Fruit fly (Drosophila melanogaster) whole organism, embryonic: Measurements from ENCODE around the gene CG33191.

Experiments
- Antp ChIP-seq: fragments of 200-800 bp; sonication (Bioruptor generic); optimal IDR thresholded peaks from 3 replicates; lab custom pipeline; 2016; ENCODE audit warnings: missing biosample characterization, missing genetic modification characterization
- CG10147 ChIP-seq: fragments of 200-800 bp; sonication (Bioruptor generic); optimal IDR thresholded peaks from 2 replicates; lab custom pipeline; 2019; ENCODE audit warnings: missing biosample characterization, mild to moderate bottlenecking, missing genetic modification characterization, moderate library complexity
- CG10543 ChIP-seq: fragments of 200-800 bp; sonication (Bioruptor generic); optimal IDR thresholded peaks from 3 replicates; lab custom pipeline; 2017; ENCODE audit warnings: missing biosample characterization, mild to moderate bottlenecking, missing genetic modification characterization, moderate library complexity
- CG1233 ChIP-seq: fragments of 200-800 bp; sonication (Bioruptor generic); optimal IDR thresholded peaks from 4 replicates; lab custom pipeline; 2018; ENCODE audit warnings: missing biosample characterization, mild to moderate bottlenecking, missing genetic modification characterization
- CG12769 ChIP-seq: fragments of 200-800 bp; sonication (Bioruptor generic); optimal IDR thresholded peaks from 2 replicates; lab custom pipeline; 2019; ENCODE audit warnings: missing biosample characterization, mild to moderate bottlenecking, missing genetic modification characterization, moderate library complexity
- CG13894 ChIP-seq: fragments of 200-800 bp; sonication (Bioruptor generic); optimal IDR thresholded peaks from 3 replicates; lab custom pipeline; 2018; ENCODE audit warnings: missing biosample characterization, mild to moderate bottlenecking, missing genetic modification characterization, moderate library complexity
- CG17568 ChIP-seq: fragments of 200-800 bp; sonication (Bioruptor generic); optimal IDR thresholded peaks from 2 replicates; lab custom pipeline; 2018; ENCODE audit warnings: missing biosample characterization, mild to moderate bottlenecking, missing genetic modification characterization, moderate library complexity
- CG18599 ChIP-seq: fragments of 200-800 bp; sonication (Bioruptor generic); optimal IDR thresholded peaks from 3 replicates; lab custom pipeline; 2017; ENCODE audit warnings: missing biosample characterization, missing genetic modification characterization, mild to moderate bottlenecking, moderate library complexity, missing genetic modification reagents
- CG2199 ChIP-seq: fragments of 200-800 bp; sonication (Bioruptor generic); IDR thresholded peaks from 3 replicates; pipeline ENCODE4 v1.3.6; 2022; ENCODE audit warnings: missing biosample characterization, missing genetic modification characterization
- CG30020 ChIP-seq: fragments of 200-800 bp; optimal IDR thresholded peaks from 2 replicates; lab custom pipeline; 2019; ENCODE audit warnings: missing biosample characterization, mild to moderate bottlenecking, missing genetic modification characterization, moderate library complexity
- CG31441 ChIP-seq: fragments of 200-800 bp; sonication (Bioruptor generic); IDR thresholded peaks from 2 replicates; pipeline ENCODE4 v1.3.6; 2022; ENCODE audit warnings: missing biosample characterization, missing genetic modification characterization
- CG34376 ChIP-seq: fragments of 200-800 bp; sonication (Bioruptor generic); optimal IDR thresholded peaks from 2 replicates; lab custom pipeline; 2018; ENCODE audit warnings: missing biosample characterization, mild to moderate bottlenecking, missing genetic modification characterization
- CG3847 ChIP-seq: fragments of 200-800 bp; sonication (Bioruptor generic); IDR thresholded peaks from 2 replicates; pipeline ENCODE4 v1.3.6; 2022; ENCODE audit warnings: missing biosample characterization, missing genetic modification characterization
- CG4424 ChIP-seq: fragments of 200-800 bp; sonication (Bioruptor generic); optimal IDR thresholded peaks from 3 replicates; lab custom pipeline; 2016; ENCODE audit warnings: missing biosample characterization, missing genetic modification characterization
- CG4617 ChIP-seq: fragments of 200-800 bp; sonication (Bioruptor generic); optimal IDR thresholded peaks from 3 replicates; lab custom pipeline; 2016; ENCODE audit warnings: missing biosample characterization, missing genetic modification characterization, borderline replicate concordance
- CG6765 ChIP-seq: fragments of 200-800 bp; sonication (Bioruptor generic); optimal IDR thresholded peaks from 3 replicates; lab custom pipeline; 2017; ENCODE audit warnings: missing biosample characterization, mild to moderate bottlenecking, missing genetic modification characterization
- CG7987 ChIP-seq: fragments of 200-800 bp; sonication (Bioruptor generic); optimal IDR thresholded peaks from 2 replicates; lab custom pipeline; 2018; ENCODE audit warnings: missing biosample characterization, mild to moderate bottlenecking, missing genetic modification characterization, moderate library complexity
- CG8290 ChIP-seq, 3 experiments: fragments of 200-800 bp; sonication (Bioruptor generic); optimal IDR thresholded peaks; 2 replicates each; lab custom pipeline; 2016 to 2019; ENCODE audit warnings: missing biosample characterization in 3 of 3, missing genetic modification characterization in 3 of 3, mild to moderate bottlenecking in 2 of 3, moderate library complexity in 1 of 3
- CG9727 ChIP-seq: fragments of 200-800 bp; sonication (Bioruptor generic); optimal IDR thresholded peaks from 3 replicates; lab custom pipeline; 2017; ENCODE audit warnings: missing biosample characterization, mild to moderate bottlenecking, missing genetic modification characterization
- CG9932 ChIP-seq: fragments of 200-800 bp; sonication (Bioruptor generic); IDR thresholded peaks from 2 replicates; pipeline ENCODE4 v1.3.6; 2022; ENCODE audit warnings: missing biosample characterization, missing genetic modification characterization
- Dbx ChIP-seq: fragments of 200-800 bp; sonication (Bioruptor generic); IDR thresholded peaks from 3 replicates; pipeline ENCODE4 v1.3.6; 2022; ENCODE audit warnings: missing biosample characterization, missing genetic modification characterization
- Fer1 ChIP-seq: fragments of 200-800 bp; sonication (Bioruptor generic); optimal IDR thresholded peaks from 2 replicates; lab custom pipeline; 2017; ENCODE audit warnings: missing biosample characterization, mild to moderate bottlenecking, missing genetic modification characterization
- Hmr ChIP-seq: fragments of 200-800 bp; sonication (Bioruptor generic); optimal IDR thresholded peaks from 3 replicates; lab custom pipeline; 2017; ENCODE audit warnings: mild to moderate bottlenecking, missing biosample characterization, missing genetic modification reagents, missing genetic modification characterization
- NFAT ChIP-seq: fragments of 200-800 bp; sonication (Bioruptor generic); IDR thresholded peaks from 2 replicates; pipeline ENCODE4 v1.3.6; 2022; ENCODE audit warnings: missing biosample characterization, missing genetic modification characterization
- Rfx ChIP-seq: fragments of 200-800 bp; sonication (Bioruptor generic); IDR thresholded peaks from 2 replicates; pipeline ENCODE4 v1.3.6; 2022; ENCODE audit warnings: missing biosample characterization, missing genetic modification characterization
- Vsx1 ChIP-seq: fragments of 200-800 bp; sonication (Bioruptor generic); optimal IDR thresholded peaks from 2 replicates; lab custom pipeline; 2017; ENCODE audit warnings: missing biosample characterization, mild to moderate bottlenecking, missing genetic modification characterization, missing genetic modification reagents
- Xrp1 ChIP-seq: fragments of 200-800 bp; sonication (Bioruptor generic); IDR thresholded peaks from 2 replicates; pipeline ENCODE4 v1.3.6; 2022; ENCODE audit warnings: missing biosample characterization, missing genetic modification characterization
- abd-A ChIP-seq: fragments of 200-800 bp; sonication (Bioruptor generic); optimal IDR thresholded peaks from 3 replicates; lab custom pipeline; 2019; ENCODE audit warnings: missing biosample characterization, mild to moderate bottlenecking, missing genetic modification characterization, moderate library complexity
- bigmax ChIP-seq: fragments of 200-800 bp; sonication (Bioruptor generic); optimal IDR thresholded peaks from 2 replicates; lab custom pipeline; 2018; ENCODE audit warnings: missing biosample characterization, mild to moderate bottlenecking, missing genetic modification characterization
- caup ChIP-seq: fragments of 200-800 bp; sonication (Bioruptor generic); optimal IDR thresholded peaks from 3 replicates; lab custom pipeline; 2017; ENCODE audit warnings: missing biosample characterization, mild to moderate bottlenecking, missing genetic modification characterization, moderate library complexity; ENCODE audit not compliant: severe bottlenecking
- chinmo ChIP-seq: fragments of 200-800 bp; sonication (Bioruptor generic); IDR thresholded peaks from 4 replicates; pipeline ENCODE4 v1.3.6; 2022; ENCODE audit warnings: missing biosample characterization, missing genetic modification characterization; ENCODE audit not compliant: partially characterized antibody
- chm ChIP-seq: fragments of 200-800 bp; sonication (Bioruptor generic); IDR thresholded peaks from 2 replicates; pipeline ENCODE4 v1.3.6; 2022; ENCODE audit warnings: missing biosample characterization, missing genetic modification characterization
- ham ChIP-seq: fragments of 200-800 bp; sonication (Bioruptor generic); IDR thresholded peaks from 2 replicates; pipeline ENCODE4 v1.3.6; 2022; ENCODE audit warnings: missing biosample characterization, missing genetic modification characterization
- hb ChIP-seq: fragments of 200-800 bp; sonication (Bioruptor generic); IDR thresholded peaks from 3 replicates; pipeline ENCODE4 v1.3.6; 2022; ENCODE audit warnings: missing biosample characterization, missing genetic modification characterization; ENCODE audit not compliant: partially characterized antibody
- hth ChIP-seq: fragments of >200 bp; optimal IDR thresholded peaks from 2 replicates; lab custom pipeline; 2017; ENCODE audit warnings: inconsistent platforms
- jumu ChIP-seq: fragments of 200-800 bp; sonication (Bioruptor generic); optimal IDR thresholded peaks from 3 replicates; lab custom pipeline; 2016; ENCODE audit warnings: missing biosample characterization, missing genetic modification characterization
- nerfin-1 ChIP-seq: fragments of 200-800 bp; sonication (Bioruptor generic); optimal IDR thresholded peaks from 3 replicates; lab custom pipeline; 2019; ENCODE audit warnings: missing biosample characterization, mild to moderate bottlenecking, missing genetic modification characterization, moderate library complexity
- pfk ChIP-seq: fragments of 200-800 bp; sonication (Bioruptor generic); optimal IDR thresholded peaks from 2 replicates; lab custom pipeline; 2018; ENCODE audit warnings: missing biosample characterization, mild to moderate bottlenecking, missing genetic modification characterization, moderate library complexity
- prd ChIP-seq, 3 experiments: fragments of >200 bp in 2 of 3; fragments of 200-800 bp in 1 of 3; sonication (Bioruptor generic) in 1 of 3; optimal IDR thresholded peaks in 2 of 3; IDR thresholded peaks in 1 of 3; 2 replicates in 2 of 3; 3 replicates in 1 of 3; pipeline versions ENCODE4 v1.3.6 to Lab custom; 2017 to 2022; ENCODE audit warnings: missing biosample characterization in 1 of 3, missing genetic modification characterization in 1 of 3
- rib ChIP-seq: fragments of 200-800 bp; sonication (Bioruptor generic); IDR thresholded peaks from 2 replicates; pipeline ENCODE4 v1.3.6; 2022; ENCODE audit warnings: missing biosample characterization, missing genetic modification characterization
- sd ChIP-seq: fragments of 200-800 bp; sonication (Bioruptor generic); optimal IDR thresholded peaks from 3 replicates; lab custom pipeline; 2018; ENCODE audit warnings: missing biosample characterization, mild to moderate bottlenecking, missing genetic modification characterization, moderate library complexity
- slp2 ChIP-seq: fragments of 200-800 bp; sonication (Bioruptor generic); optimal IDR thresholded peaks from 2 replicates; lab custom pipeline; 2016; ENCODE audit warnings: missing biosample characterization, missing genetic modification characterization
- sug ChIP-seq: fragments of 200-800 bp; optimal IDR thresholded peaks from 2 replicates; lab custom pipeline; 2019; ENCODE audit warnings: missing biosample characterization, mild to moderate bottlenecking, missing genetic modification characterization, moderate library complexity
- twi ChIP-seq: fragments of 200-800 bp; optimal IDR thresholded peaks from 2 replicates; lab custom pipeline; 2019; ENCODE audit warnings: missing biosample characterization, mild to moderate bottlenecking, missing genetic modification characterization, moderate library complexity
- unpg ChIP-seq: fragments of 200-800 bp; sonication (Bioruptor generic); optimal IDR thresholded peaks from 3 replicates; lab custom pipeline; 2018; ENCODE audit warnings: missing biosample characterization, mild to moderate bottlenecking, missing genetic modification characterization, moderate library complexity
- zfh1 ChIP-seq: fragments of 200-800 bp; sonication (Bioruptor generic); IDR thresholded peaks from 3 replicates; pipeline ENCODE4 v1.3.6; 2022; ENCODE audit warnings: missing biosample characterization, missing genetic modification characterization

Gene CG33191

DNA sequence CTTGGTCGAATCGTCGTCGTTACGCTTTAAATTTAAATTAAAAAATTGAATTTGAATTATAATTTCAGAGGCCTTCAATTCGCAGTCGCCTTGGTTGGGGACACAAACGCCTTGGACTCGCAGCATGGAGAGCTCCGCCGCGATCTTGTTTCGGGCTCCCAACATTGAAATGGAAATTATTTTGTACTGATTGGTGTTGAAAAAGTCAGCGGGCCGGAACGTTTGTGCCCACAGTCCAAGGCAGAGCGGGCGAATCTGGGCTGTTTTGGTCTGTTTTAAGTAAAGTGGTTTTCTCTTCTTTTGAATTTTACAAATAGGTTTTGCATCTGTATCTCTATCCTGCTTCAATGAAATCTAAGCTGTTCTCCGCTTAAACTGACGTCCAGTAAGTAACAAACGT, 35.4 kb upstream of the CG33191 start (continued):
- peak; percentile 7 for TF ChIP-seq pfk
- TF ChIP-seq CG9727, result no peak

DNA sequence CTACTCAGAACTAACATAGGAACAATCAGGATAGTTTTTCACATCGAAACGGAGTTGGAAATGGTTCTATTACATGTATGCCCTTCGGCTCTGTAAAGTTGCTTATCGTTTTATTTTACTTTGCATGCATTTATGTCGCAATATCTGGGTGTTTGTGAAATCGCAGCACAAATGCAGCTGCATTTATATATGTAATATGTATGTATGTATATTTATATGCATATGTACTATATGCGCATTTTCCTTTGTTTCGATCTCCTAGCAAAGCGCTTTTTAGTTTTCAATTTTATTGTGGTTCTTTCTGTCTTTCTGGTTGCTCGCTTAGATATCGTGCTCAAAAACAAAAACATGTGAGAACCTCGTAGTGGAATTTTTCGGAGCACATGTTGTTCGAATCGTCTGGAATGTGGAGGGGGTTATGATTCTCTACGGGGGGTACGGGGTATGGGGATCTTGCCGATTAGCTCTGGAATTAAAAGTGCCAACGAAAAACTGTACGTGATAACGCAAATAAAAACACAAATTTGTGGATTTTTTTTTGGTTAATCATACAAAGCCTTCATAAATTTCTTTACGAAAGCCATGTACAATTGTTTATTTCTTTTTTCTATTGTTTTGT, 34.4 kb upstream of the CG33191 start:
- TF ChIP-seq CG4424 (GFP tag; lab: Kevin White, UChicago) (no peak), ham (no peak), Dbx (GFP tag; lab: Robert Waterston, UW) (0 out of 3 replicates have a peak, but pooled peaks have one; percentile 46), Xrp1 (GFP tag; lab: Robert Waterston, UW) (0 out of 2 replicates have a peak, but pooled peaks have one; percentile 5), pfk (no peak), bigmax (GFP tag; lab: Kevin White, UChicago) (peak; percentile 20), Rfx (peak; percentile 7; the same call in 1 of the 2 replicates), CG10543 (GFP tag; lab: Kevin White, UChicago) (peak; percentile 81), unpg (GFP tag; lab: Kevin White, UChicago) (no peak), abd-A (tag; lab: Kevin White, UChicago) (peak; percentile 51), CG6765 (GFP tag; lab: Kevin White, UChicago) (peak; percentile 10), jumu (no peak), CG3847 (GFP tag; lab: Robert Waterston, UW) (no peak), zfh1 (0 out of 3 replicates have a peak, but pooled peaks have one; percentile 23), hb (GFP tag; lab: Robert Waterston, UW) (no peak), CG4617 (GFP tag; lab: Kevin White, UChicago) (no peak), twi (tag; lab: Kevin White, UChicago) (peak; percentile 82), chm (GFP tag; lab: Robert Waterston, UW) (0 out of 2 replicates have a peak, but pooled peaks have one; percentile 46), CG12769 (tag; lab: Kevin White, UChicago) (peak; percentile 64), CG9932 (GFP tag; lab: Robert Waterston, UW) (0 out of 2 replicates have a peak, but pooled peaks have one; percentile 18), NFAT (GFP tag; lab: Robert Waterston, UW) (peak; percentile 92), sd (tag; lab: Kevin White, UChicago) (peak; percentile 99), rib (GFP tag; lab: Robert Waterston, UW) (peak; percentile 34; the same call in 1 of the 2 replicates), CG2199 (GFP tag; lab: Robert Waterston, UW) (peak; percentile 67; the same call in 1 of the 3 replicates), Hmr (GFP tag; lab: Kevin White, UChicago) (peak; percentile 12), prd (optimal IDR thresholded peaks at IDR 0.05; lab: Kevin White, UChicago) (no peak), prd (GFP tag; IDR thresholded peaks at IDR 0.05; lab: Robert Waterston, UW) (no peak), chinmo (GFP tag; lab: Robert Waterston, UW) (0 out of 4 replicates have a peak, but pooled peaks have one; percentile 4), CG7987 (GFP tag; lab: Kevin White, UChicago) (peak; percentile 30), sug (tag; lab: Kevin White, UChicago) (peak; percentile 92), CG18599 (peak; percentile 48), Antp (no peak), CG34376 (peak; percentile 72), CG17568 (GFP tag; lab: Kevin White, UChicago) (no peak), hth (no peak), CG1233 (GFP tag; lab: Kevin White, UChicago) (peak; percentile 18), CG13894 (tag; lab: Kevin White, UChicago) (peak; percentile 76), CG8290 (GFP tag; optimal IDR thresholded peaks at IDR 0.05; lab: Kevin White, UChicago) (no peak), CG8290 (tag; optimal IDR thresholded peaks at IDR 0.05; lab: Kevin White, UChicago) (peak in 1 of 2 experiments; percentile 37), slp2 (GFP tag; lab: Kevin White, UChicago) (no peak), CG10147 (peak; percentile 32), CG30020 (tag; lab: Kevin White, UChicago) (no peak), caup (GFP tag; lab: Kevin White, UChicago) (peak; percentile 12), nerfin-1 (tag; lab: Kevin White, UChicago) (no peak), Fer1 (GFP tag; lab: Kevin White, UChicago) (peak; percentile 36), Vsx1 (GFP tag; lab: Kevin White, UChicago) (peak; percentile 69), CG31441 (GFP tag; lab: Robert Waterston, UW) (no peak)
